Fruit fly (Drosophila melanogaster): ENCODE results near the gene CG15357.
A peak's percentile ranks its signal among the peaks of the same experiment; 100 is the strongest.

- TF ChIP-seq CG15336 (GFP tag; IDR thresholded peaks at IDR 0.05) (no peak), CG10631 (GFP tag; optimal IDR thresholded peaks at IDR 0.05) (peak; percentile 17), cyc (GFP tag; optimal IDR thresholded peaks at IDR 0.05) (no peak)
Measured at dm6 chr2L:1987434-1988191, 42.1 kb upstream of the CG15357 start, which contains the start of gene Got2.

All from whole organism, prepupa.